Fruit fly (Drosophila melanogaster) whole organism, prepupa: ENCODE measurements around the gene CG11151.
A peak's percentile ranks its signal among the peaks of the same experiment; 100 is the strongest.

Experiments used
- Blimp-1 ChIP-seq: fragments of 200-800 bp; sonication (Bioruptor generic); optimal IDR thresholded peaks from 3 replicates; lab custom pipeline; 2017; ENCODE audit warnings: missing biosample characterization, missing genetic modification characterization, mild to moderate bottlenecking, moderate library complexity, missing genetic modification reagents
- CG10631 ChIP-seq: fragments of 200-800 bp; sonication (Bioruptor generic); optimal IDR thresholded peaks from 2 replicates; lab custom pipeline; 2016; ENCODE audit warnings: missing biosample characterization, missing genetic modification characterization
- CG10669 ChIP-seq: fragments of 200-800 bp; sonication (Bioruptor generic); optimal IDR thresholded peaks from 3 replicates; lab custom pipeline; 2018; ENCODE audit warnings: missing biosample characterization, mild to moderate bottlenecking, missing genetic modification characterization, moderate library complexity
- CG11294 ChIP-seq: fragments of 200-800 bp; sonication (Bioruptor generic); IDR thresholded peaks from 2 replicates; pipeline ENCODE4 v1.3.6; 2022; ENCODE audit warnings: missing biosample characterization, missing genetic modification characterization
- CG11762 ChIP-seq: fragments of 200-800 bp; sonication (Bioruptor generic); optimal IDR thresholded peaks from 3 replicates; lab custom pipeline; 2016; ENCODE audit warnings: missing biosample characterization, missing genetic modification characterization; ENCODE audit not compliant: insufficient read depth
- CG11902 ChIP-seq: fragments of 200-800 bp; sonication (Bioruptor generic); optimal IDR thresholded peaks from 3 replicates; lab custom pipeline; 2016; ENCODE audit warnings: missing biosample characterization, missing genetic modification characterization
- CG1621 ChIP-seq: fragments of 200-800 bp; sonication (Bioruptor generic); optimal IDR thresholded peaks from 3 replicates; lab custom pipeline; 2018; ENCODE audit warnings: missing biosample characterization, mild to moderate bottlenecking, missing genetic modification characterization
- CG16779 ChIP-seq: fragments of 200-800 bp; sonication (Bioruptor generic); optimal IDR thresholded peaks from 3 replicates; lab custom pipeline; 2017; ENCODE audit warnings: missing biosample characterization, mild to moderate bottlenecking, missing genetic modification characterization
- CG3032 ChIP-seq: fragments of 200-800 bp; optimal IDR thresholded peaks from 2 replicates; lab custom pipeline; 2019; ENCODE audit warnings: missing biosample characterization, mild to moderate bottlenecking, missing genetic modification characterization, moderate library complexity
- CG31627 ChIP-seq: fragments of 200-800 bp; sonication (Bioruptor generic); optimal IDR thresholded peaks from 3 replicates; lab custom pipeline; 2016; ENCODE audit warnings: missing biosample characterization, missing genetic modification characterization
- CG32006 ChIP-seq: fragments of 200-800 bp; sonication (Bioruptor generic); optimal IDR thresholded peaks from 3 replicates; lab custom pipeline; 2017; ENCODE audit warnings: missing biosample characterization, mild to moderate bottlenecking, missing genetic modification characterization
- CG34406 ChIP-seq: fragments of 200-800 bp; sonication (Bioruptor generic); optimal IDR thresholded peaks from 3 replicates; lab custom pipeline; 2016; ENCODE audit warnings: missing biosample characterization, missing genetic modification characterization
- CG3919 ChIP-seq: fragments of 200-800 bp; sonication (Bioruptor generic); optimal IDR thresholded peaks from 3 replicates; lab custom pipeline; 2016; ENCODE audit warnings: missing biosample characterization, missing genetic modification characterization
- CG4318 ChIP-seq: fragments of 200-800 bp; sonication (Bioruptor generic); optimal IDR thresholded peaks from 3 replicates; lab custom pipeline; 2017; ENCODE audit warnings: missing biosample characterization, mild to moderate bottlenecking, missing genetic modification characterization
- CG6163 ChIP-seq: fragments of 200-800 bp; sonication (Bioruptor generic); IDR thresholded peaks from 3 replicates; pipeline ENCODE4 v1.3.6; 2022; ENCODE audit warnings: missing biosample characterization, missing genetic modification characterization
- CG6276 ChIP-seq: fragments of 200-800 bp; sonication (Bioruptor generic); optimal IDR thresholded peaks from 2 replicates; lab custom pipeline; 2017; ENCODE audit warnings: missing biosample characterization, mild to moderate bottlenecking, missing genetic modification characterization
- CG6808 ChIP-seq: fragments of 200-800 bp; sonication (Bioruptor generic); optimal IDR thresholded peaks from 3 replicates; lab custom pipeline; 2017; ENCODE audit warnings: missing biosample characterization, missing genetic modification characterization, mild to moderate bottlenecking, moderate library complexity, missing genetic modification reagents
- CG6854 ChIP-seq: fragments of 200-800 bp; sonication (Bioruptor generic); optimal IDR thresholded peaks from 2 replicates; lab custom pipeline; 2017; ENCODE audit warnings: missing biosample characterization, mild to moderate bottlenecking, missing genetic modification characterization
- CG7368 ChIP-seq: fragments of 200-800 bp; sonication (Bioruptor generic); optimal IDR thresholded peaks from 3 replicates; lab custom pipeline; 2016; ENCODE audit warnings: missing biosample characterization, missing genetic modification characterization
- CG8119 ChIP-seq: fragments of 200-800 bp; sonication (Bioruptor generic); IDR thresholded peaks from 3 replicates; pipeline ENCODE4 v1.3.6; 2022; ENCODE audit warnings: missing biosample characterization, missing genetic modification characterization
- CG8319 ChIP-seq: fragments of 200-800 bp; sonication (Bioruptor generic); optimal IDR thresholded peaks from 3 replicates; lab custom pipeline; 2016; ENCODE audit warnings: missing biosample characterization, missing genetic modification characterization
- CG8632 ChIP-seq: fragments of 200-800 bp; sonication (Bioruptor generic); optimal IDR thresholded peaks from 3 replicates; lab custom pipeline; 2016; ENCODE audit warnings: missing biosample characterization, missing genetic modification characterization
- Eip78C ChIP-seq: fragments of 200-800 bp; sonication (Bioruptor generic); peaks from one replicate; lab custom pipeline; 2016; ENCODE audit warnings: missing biosample characterization, missing genetic modification characterization
- Eip93F ChIP-seq: fragments of 200-800 bp; sonication (Bioruptor generic); optimal IDR thresholded peaks from 2 replicates; lab custom pipeline; 2016; ENCODE audit warnings: missing biosample characterization, mild to moderate bottlenecking, missing genetic modification characterization
- Ets21C ChIP-seq: fragments of 200-800 bp; sonication (Bioruptor generic); optimal IDR thresholded peaks from 3 replicates; lab custom pipeline; 2016; ENCODE audit warnings: missing biosample characterization, missing genetic modification characterization
- Ets96B ChIP-seq: fragments of 200-800 bp; optimal IDR thresholded peaks from 2 replicates; lab custom pipeline; 2019; ENCODE audit warnings: missing biosample characterization, mild to moderate bottlenecking, missing genetic modification characterization, moderate library complexity
- Gug ChIP-seq: fragments of 200-800 bp; sonication (Bioruptor generic); IDR thresholded peaks from 2 replicates; pipeline ENCODE4 v1.3.6; 2022; ENCODE audit warnings: missing biosample characterization, missing genetic modification characterization
- Hr4 ChIP-seq: fragments of 200-800 bp; sonication (Bioruptor generic); optimal IDR thresholded peaks from 3 replicates; lab custom pipeline; 2016; ENCODE audit warnings: missing biosample characterization, missing genetic modification characterization
- Lpt ChIP-seq: fragments of 200-800 bp; sonication (Bioruptor generic); optimal IDR thresholded peaks from 3 replicates; lab custom pipeline; 2016; ENCODE audit warnings: missing biosample characterization, missing genetic modification characterization
- Met ChIP-seq: fragments of 200-800 bp; sonication (Bioruptor generic); optimal IDR thresholded peaks from 3 replicates; lab custom pipeline; 2016; ENCODE audit warnings: missing biosample characterization, missing genetic modification characterization
- OdsH ChIP-seq: fragments of 200-800 bp; sonication (Bioruptor generic); optimal IDR thresholded peaks from 3 replicates; lab custom pipeline; 2016; ENCODE audit warnings: missing biosample characterization, missing genetic modification characterization
- Smox ChIP-seq: fragments of 200-800 bp; sonication (Bioruptor generic); optimal IDR thresholded peaks from 3 replicates; lab custom pipeline; 2016; ENCODE audit warnings: missing biosample characterization, missing genetic modification characterization
- Sox102F ChIP-seq: fragments of 200-800 bp; sonication (Bioruptor generic); optimal IDR thresholded peaks from 2 replicates; lab custom pipeline; 2016; ENCODE audit warnings: missing biosample characterization, mild to moderate bottlenecking, missing genetic modification characterization
- Sox14 ChIP-seq: fragments of 200-800 bp; sonication (Bioruptor generic); optimal IDR thresholded peaks from 3 replicates; lab custom pipeline; 2016; ENCODE audit warnings: missing biosample characterization, missing genetic modification characterization
- Sox15 ChIP-seq: fragments of 200-800 bp; sonication (Bioruptor generic); optimal IDR thresholded peaks from 3 replicates; lab custom pipeline; 2016; ENCODE audit warnings: missing biosample characterization, missing genetic modification characterization
- achi ChIP-seq: fragments of 200-800 bp; sonication (Bioruptor generic); optimal IDR thresholded peaks from 3 replicates; lab custom pipeline; 2016; ENCODE audit warnings: missing biosample characterization, missing genetic modification characterization
- cyc ChIP-seq: fragments of 200-800 bp; sonication (Bioruptor generic); optimal IDR thresholded peaks from 3 replicates; lab custom pipeline; 2016; ENCODE audit warnings: missing biosample characterization, missing genetic modification characterization
- dac ChIP-seq: fragments of 200-800 bp; sonication (Bioruptor generic); optimal IDR thresholded peaks from 2 replicates; lab custom pipeline; 2017; ENCODE audit warnings: missing biosample characterization, mild to moderate bottlenecking, missing genetic modification characterization
- dsx ChIP-seq: fragments of 200-800 bp; optimal IDR thresholded peaks from 3 replicates; lab custom pipeline; 2019; ENCODE audit warnings: missing biosample characterization, mild to moderate bottlenecking, missing genetic modification characterization, moderate library complexity; ENCODE audit not compliant: poor library complexity, severe bottlenecking
- eg ChIP-seq: fragments of 200-800 bp; sonication (Bioruptor generic); IDR thresholded peaks from 3 replicates; pipeline ENCODE4 v1.3.6; 2022; ENCODE audit warnings: missing biosample characterization, missing genetic modification characterization
- esn ChIP-seq: fragments of 200-800 bp; sonication (Bioruptor generic); optimal IDR thresholded peaks from 2 replicates; lab custom pipeline; 2016; ENCODE audit warnings: missing biosample characterization, mild to moderate bottlenecking, missing genetic modification characterization, moderate library complexity
- fd59A ChIP-seq: fragments of 200-800 bp; sonication (Bioruptor generic); optimal IDR thresholded peaks from 2 replicates; lab custom pipeline; 2017; ENCODE audit warnings: missing biosample characterization, mild to moderate bottlenecking, missing genetic modification characterization, missing genetic modification reagents
- fd85E ChIP-seq: fragments of 200-800 bp; sonication (Bioruptor generic); optimal IDR thresholded peaks from 3 replicates; lab custom pipeline; 2016; ENCODE audit warnings: missing biosample characterization, missing genetic modification characterization
- fkh ChIP-seq: fragments of 200-800 bp; sonication (Bioruptor generic); optimal IDR thresholded peaks from 3 replicates; lab custom pipeline; 2017; ENCODE audit warnings: missing biosample characterization, mild to moderate bottlenecking, missing genetic modification characterization, moderate library complexity
- lz ChIP-seq: fragments of 200-800 bp; sonication (Bioruptor generic); optimal IDR thresholded peaks from 3 replicates; lab custom pipeline; 2016; ENCODE audit warnings: missing biosample characterization, missing genetic modification characterization
- net ChIP-seq: fragments of 200-800 bp; sonication (Bioruptor generic); optimal IDR thresholded peaks from 3 replicates; lab custom pipeline; 2016; ENCODE audit warnings: missing biosample characterization, missing genetic modification characterization
- pdm3 ChIP-seq: fragments of 200-800 bp; sonication (Bioruptor generic); optimal IDR thresholded peaks from 3 replicates; lab custom pipeline; 2016; ENCODE audit warnings: missing biosample characterization, missing genetic modification characterization
- salr ChIP-seq, 2 experiments: fragments of 200-800 bp; sonication (Bioruptor generic); optimal IDR thresholded peaks; 3 replicates each; lab custom pipeline; 2016 to 2018; ENCODE audit warnings: missing biosample characterization in 2 of 2, missing genetic modification characterization in 2 of 2, mild to moderate bottlenecking in 1 of 2
- spab ChIP-seq: fragments of 200-800 bp; sonication (Bioruptor generic); optimal IDR thresholded peaks from 2 replicates; lab custom pipeline; 2017; ENCODE audit warnings: missing biosample characterization, mild to moderate bottlenecking, missing genetic modification characterization, missing genetic modification reagents
- ss ChIP-seq, 2 experiments: fragments of 200-800 bp; sonication (Bioruptor generic); optimal IDR thresholded peaks; 2 replicates in 1 of 2; 3 replicates in 1 of 2; lab custom pipeline; 2017 to 2018; ENCODE audit warnings: mild to moderate bottlenecking in 2 of 2, missing biosample characterization in 2 of 2, missing genetic modification characterization in 2 of 2, moderate library complexity in 1 of 2
- topi ChIP-seq: fragments of 200-800 bp; sonication (Bioruptor generic); optimal IDR thresholded peaks from 3 replicates; lab custom pipeline; 2016; ENCODE audit warnings: missing biosample characterization, missing genetic modification characterization
- vri ChIP-seq: fragments of 200-800 bp; sonication (Bioruptor generic); optimal IDR thresholded peaks from 3 replicates; lab custom pipeline; 2016; ENCODE audit warnings: missing biosample characterization, mild to moderate bottlenecking, missing genetic modification characterization

CG11151 gene

DNA sequence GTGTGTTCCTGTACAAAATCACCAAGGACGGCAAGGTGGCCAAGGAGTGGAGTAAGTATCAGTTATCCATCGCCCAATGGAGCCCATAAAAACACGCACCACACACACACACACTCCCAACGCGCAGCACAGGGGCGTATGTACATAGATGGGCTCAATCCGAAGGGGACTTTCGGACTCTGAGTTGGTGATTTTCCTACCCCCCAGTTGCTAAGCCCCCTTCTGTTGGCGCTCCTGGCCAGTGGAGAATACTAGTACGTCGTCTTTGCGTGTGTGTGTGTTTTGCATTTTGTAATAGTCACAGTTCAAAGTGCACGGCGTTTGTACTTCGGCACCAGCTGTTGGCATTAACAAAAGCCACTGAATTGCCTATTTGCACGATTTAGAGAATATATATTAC, 518 bp downstream of the CG11151 start:
- peak; percentile 85 for TF ChIP-seq OdsH
- peak; percentile 59 for TF ChIP-seq topi (GFP tag; lab: Kevin White, UChicago)
- peak; percentile 83 for TF ChIP-seq spab
- TF ChIP-seq CG8119 (GFP tag; lab: Robert Waterston, UW): peak; percentile 83
- TF ChIP-seq dsx: peak; percentile 77
- peak; percentile 68 for TF ChIP-seq Smox (GFP tag; lab: Kevin White, UChicago)
- peak; percentile 66 for TF ChIP-seq fd59A (GFP tag; lab: Kevin White, UChicago)
- peak; percentile 66 for TF ChIP-seq CG34406 (GFP tag; lab: Kevin White, UChicago)
- TF ChIP-seq Blimp-1: peak; percentile 17
- peak; percentile 75 for TF ChIP-seq cyc (GFP tag; lab: Kevin White, UChicago)
- TF ChIP-seq eg (GFP tag; lab: Robert Waterston, UW): peak; percentile 94
- TF ChIP-seq dac (GFP tag; lab: Kevin White, UChicago): peak; percentile 88
- peak; percentile 91 for TF ChIP-seq net (GFP tag; lab: Kevin White, UChicago)
- TF ChIP-seq Eip93F (GFP tag; lab: Kevin White, UChicago): peak; percentile 27
- peak; percentile 63 for TF ChIP-seq vri (GFP tag; lab: Kevin White, UChicago)
- peak; percentile 83 for TF ChIP-seq CG32006
- peak; percentile 67 for TF ChIP-seq esn (GFP tag; lab: Kevin White, UChicago)
- TF ChIP-seq CG16779: peak; percentile 77
- TF ChIP-seq CG6808: peak; percentile 95
- TF ChIP-seq Met (GFP tag; lab: Kevin White, UChicago): peak; percentile 69
- peak; percentile 76 for TF ChIP-seq Lpt
- peak; percentile 13 for TF ChIP-seq fkh (GFP tag; lab: Kevin White, UChicago)
- peak; percentile 70 for TF ChIP-seq CG8632
- TF ChIP-seq ss (GFP tag; optimal IDR thresholded peaks at IDR 0.05; lab: Kevin White, UChicago): peak; percentile 94
- TF ChIP-seq salr (GFP tag; optimal IDR thresholded peaks at IDR 0.05; lab: Kevin White, UChicago): peak; percentile 71 to 81
- peak; percentile 79 for TF ChIP-seq lz (GFP tag; lab: Kevin White, UChicago)
- TF ChIP-seq CG8319: peak; percentile 68
- TF ChIP-seq Hr4 (GFP tag; lab: Kevin White, UChicago): peak; percentile 74
- peak; percentile 64 for TF ChIP-seq Sox102F
- peak; percentile 80 for TF ChIP-seq Ets96B
- peak; percentile 61 for TF ChIP-seq Sox15 (GFP tag; lab: Kevin White, UChicago)
- TF ChIP-seq Sox14: peak; percentile 79
- peak; percentile 48 for TF ChIP-seq CG11902 (GFP tag; lab: Kevin White, UChicago)
- peak; percentile 35 for TF ChIP-seq CG6854
- peak; percentile 71 for TF ChIP-seq CG3032
- TF ChIP-seq achi (GFP tag; lab: Kevin White, UChicago): peak; percentile 75
- peak; percentile 74 for TF ChIP-seq CG31627
- peak; percentile 87 for TF ChIP-seq pdm3 (GFP tag; lab: Kevin White, UChicago)
- TF ChIP-seq CG10669 (GFP tag; lab: Kevin White, UChicago): peak; percentile 81
- peak; percentile 89 for TF ChIP-seq Eip78C (GFP tag; lab: Kevin White, UChicago)
- peak; percentile 91 for TF ChIP-seq CG6163 (GFP tag; lab: Robert Waterston, UW)
- peak; percentile 63 for TF ChIP-seq CG11762 (GFP tag; lab: Kevin White, UChicago)
- peak; percentile 78 for TF ChIP-seq Gug (GFP tag; lab: Robert Waterston, UW)
- peak; percentile 89 for TF ChIP-seq CG7368 (GFP tag; lab: Kevin White, UChicago)
- peak; percentile 79 for TF ChIP-seq CG4318 (GFP tag; lab: Kevin White, UChicago)
- peak; percentile 11 for TF ChIP-seq fd85E (GFP tag; lab: Kevin White, UChicago)
- peak; percentile 85 for TF ChIP-seq CG11294 (GFP tag; lab: Robert Waterston, UW)
- TF ChIP-seq Ets21C: peak; percentile 66
- peak; percentile 85 for TF ChIP-seq CG6276
- peak; percentile 79 for TF ChIP-seq CG1621
- peak; percentile 80 for TF ChIP-seq CG10631 (GFP tag; lab: Kevin White, UChicago)
- peak; percentile 87 for TF ChIP-seq CG3919
